In the genomic region with DNA sequence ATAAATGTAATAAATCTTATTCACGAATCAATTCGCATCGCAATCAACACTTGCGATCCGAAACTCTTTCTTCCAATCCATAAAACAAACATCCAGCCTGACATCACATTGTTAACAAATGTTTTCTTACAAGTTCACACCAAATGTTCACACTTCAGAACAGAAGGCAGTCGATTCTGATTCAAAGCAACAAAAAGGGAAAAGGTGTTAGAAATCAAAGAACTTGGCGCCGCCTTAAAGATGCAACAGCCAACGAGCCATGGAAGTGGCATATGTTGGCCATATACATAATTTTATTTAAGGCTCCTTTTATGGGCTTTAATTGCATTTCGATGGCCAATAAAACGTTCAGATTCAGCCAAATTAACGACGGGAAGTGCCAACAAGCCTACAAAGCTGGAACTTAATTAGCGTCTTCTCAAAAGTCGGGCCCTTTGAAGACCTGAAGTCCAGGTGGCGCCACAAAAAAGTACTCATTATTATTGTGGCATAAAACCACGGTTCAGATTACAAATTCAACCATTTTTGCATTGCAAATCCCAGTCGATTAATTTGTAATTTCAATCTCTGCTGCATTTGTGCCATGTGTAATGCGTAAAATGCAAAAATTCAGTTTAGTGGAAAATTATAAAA, we compare ENCODE assay signal across 3 fruit fly cellular contexts.
TF ChIP-seq lines count a peak whose summit lies in the region.

No protein-coding gene starts in this region.

- TF ChIP-seq CTCF in S2 (optimal IDR thresholded peaks at IDR 0.05; lab: Kevin White, UChicago): peak; percentile 70 to 76
- peak; percentile 84 for TF ChIP-seq CTCF in whole organism, embryonic (GFP tag; optimal IDR thresholded peaks at IDR 0.05; lab: Kevin White, UChicago)

TF ChIP-seq in whole organism, embryonic, 481 proteins besides CTCF, POLR2A, EP300 and RAD21:
- peak; percentile 60 for TF ChIP-seq Dip2 (GFP tag; IDR thresholded peaks at IDR 0.05; lab: Robert Waterston, UW)
- peak; percentile 49 for TF ChIP-seq sens (GFP tag; lab: Kevin White, UChicago)
- no peak for TF ChIP-seq org-1 (GFP tag; optimal IDR thresholded peaks at IDR 0.05; lab: Kevin White, UChicago)
- peak; percentile 7 for TF ChIP-seq zen (tag; optimal IDR thresholded peaks at IDR 0.05; lab: Kevin White, UChicago)
- no peak for TF ChIP-seq pfk (GFP tag; optimal IDR thresholded peaks at IDR 0.05; lab: Kevin White, UChicago)
- TF ChIP-seq twi (tag; optimal IDR thresholded peaks at IDR 0.05; lab: Kevin White, UChicago): peak; percentile 93

TF ChIP-seq in whole organism, prepupa, 60 proteins besides CTCF, POLR2A, EP300 and RAD21:
- TF ChIP-seq Eip78C (GFP tag; lab: Kevin White, UChicago) (peak; percentile 3), pdm3 (GFP tag; optimal IDR thresholded peaks at IDR 0.05; lab: Kevin White, UChicago) (no peak), fkh (GFP tag; optimal IDR thresholded peaks at IDR 0.05; lab: Kevin White, UChicago) (no peak), CG6276 (GFP tag; optimal IDR thresholded peaks at IDR 0.05; lab: Kevin White, UChicago) (no peak), CG10669 (GFP tag; optimal IDR thresholded peaks at IDR 0.05; lab: Kevin White, UChicago) (no peak), fd59A (GFP tag; optimal IDR thresholded peaks at IDR 0.05; lab: Kevin White, UChicago) (no peak)
